Fruit fly (Drosophila melanogaster) whole organism, pupa: Measurements from ENCODE around the gene CG15922.
A peak's percentile ranks its signal among the peaks of the same experiment; 100 is the strongest.

Experiments used
- CG12605 ChIP-seq: fragments of 200-800 bp; sonication (Bioruptor generic); IDR thresholded peaks from 2 replicates; pipeline ENCODE4 v1.3.6; 2022; ENCODE audit warnings: missing biosample characterization, missing genetic modification characterization
- CG13204 ChIP-seq: fragments of 200-800 bp; sonication (Bioruptor generic); optimal IDR thresholded peaks from 2 replicates; lab custom pipeline; 2018; ENCODE audit warnings: missing biosample characterization, mild to moderate bottlenecking, missing genetic modification characterization, moderate library complexity
- CG17806 ChIP-seq: fragments of 200-800 bp; sonication (Bioruptor generic); optimal IDR thresholded peaks from 2 replicates; lab custom pipeline; 2018; ENCODE audit warnings: missing biosample characterization, mild to moderate bottlenecking, missing genetic modification characterization, moderate library complexity
- CG32121 ChIP-seq: fragments of 200-800 bp; sonication (Bioruptor generic); IDR thresholded peaks from 2 replicates; pipeline ENCODE4 v1.3.6; 2022; ENCODE audit warnings: missing biosample characterization, missing genetic modification characterization
- CG34367 ChIP-seq: fragments of 200-800 bp; sonication (Bioruptor generic); optimal IDR thresholded peaks from 2 replicates; lab custom pipeline; 2018; ENCODE audit warnings: missing biosample characterization, mild to moderate bottlenecking, missing genetic modification characterization
- CG8301 ChIP-seq: fragments of 200-800 bp; sonication (Bioruptor generic); optimal IDR thresholded peaks from 2 replicates; lab custom pipeline; 2018; ENCODE audit warnings: missing biosample characterization, mild to moderate bottlenecking, missing genetic modification characterization
- D1 ChIP-seq: fragments of 200-800 bp; sonication (Bioruptor generic); optimal IDR thresholded peaks from 2 replicates; lab custom pipeline; 2018; ENCODE audit warnings: missing biosample characterization, mild to moderate bottlenecking, missing genetic modification characterization, moderate library complexity
- EcR ChIP-seq: fragments of 200-800 bp; sonication (Bioruptor generic); optimal IDR thresholded peaks from 3 replicates; lab custom pipeline; 2019; ENCODE audit warnings: missing biosample characterization, missing genetic modification characterization, mild to moderate bottlenecking, moderate library complexity, missing genetic modification reagents
- Pif1B ChIP-seq: fragments of 200-800 bp; sonication (Bioruptor generic); optimal IDR thresholded peaks from 3 replicates; lab custom pipeline; 2016; ENCODE audit warnings: missing biosample characterization, missing genetic modification characterization
- Snoo ChIP-seq: fragments of 200-800 bp; sonication (Bioruptor generic); optimal IDR thresholded peaks from 3 replicates; lab custom pipeline; 2017; ENCODE audit warnings: missing biosample characterization, mild to moderate bottlenecking, missing genetic modification characterization, inconsistent platforms
- fd96Ca ChIP-seq: fragments of 200-800 bp; sonication (Bioruptor generic); IDR thresholded peaks from 3 replicates; pipeline ENCODE4 v1.3.6; 2022; ENCODE audit warnings: missing biosample characterization, missing genetic modification characterization

dm6 chr3R:20549017-20549854 is 10.8 kb downstream of the CG15922 start:
- TF ChIP-seq CG8301 (tag; lab: Kevin White, UChicago) (no peak), D1 (tag; lab: Kevin White, UChicago) (no peak), Pif1B (GFP tag; lab: Kevin White, UChicago) (no peak), CG12605 (0 out of 2 replicates have a peak, but pooled peaks have one; percentile 22), CG34367 (no peak), CG17806 (tag; lab: Kevin White, UChicago) (no peak), fd96Ca (GFP tag; lab: Robert Waterston, UW) (peak; percentile 55; the same call in 2 of the 3 replicates), Snoo (tag; lab: Kevin White, UChicago) (no peak), CG13204 (GFP tag; lab: Kevin White, UChicago) (no peak), EcR (GFP tag; lab: Kevin White, UChicago) (peak; percentile 86), CG32121 (GFP tag; lab: Robert Waterston, UW) (0 out of 2 replicates have a peak, but pooled peaks have one; percentile 36)
